Worm (Caenorhabditis elegans) whole organism, L4 larva: ENCODE results near the gene natb-1.

Source experiments
- F10B5.3 ChIP-seq: sonication (generic microtip); optimal IDR thresholded peaks from 2 replicates; lab custom pipeline; 2016; ENCODE audit warnings: mild to moderate bottlenecking, missing genetic modification characterization, missing compliant biosample characterization
- F37D6.2 ChIP-seq: sonication (generic microtip); optimal IDR thresholded peaks from 2 replicates; lab custom pipeline; 2016; ENCODE audit warnings: mild to moderate bottlenecking, missing genetic modification characterization, missing compliant biosample characterization
- F49E8.2 ChIP-seq: sonication (generic microtip); optimal IDR thresholded peaks from 2 replicates; lab custom pipeline; 2016; ENCODE audit warnings: missing compliant biosample characterization, mild to moderate bottlenecking, missing genetic modification characterization, borderline replicate concordance
- R02D3.7 ChIP-seq: fragments of 150-350 bp; sonication (generic microtip); optimal IDR thresholded peaks from 3 replicates; lab custom pipeline; 2014; ENCODE audit warnings: missing biosample characterization, missing genetic modification characterization
- T20F7.1 ChIP-seq: fragments of 200-800 bp; sonication (Bioruptor generic); optimal IDR thresholded peaks from 2 replicates; lab custom pipeline; 2018; ENCODE audit warnings: mild to moderate bottlenecking, missing genetic modification characterization, missing compliant biosample characterization
- Y5F2A.4 ChIP-seq: fragments of 200-800 bp; sonication (Bioruptor generic); optimal IDR thresholded peaks from 2 replicates; lab custom pipeline; 2018; ENCODE audit warnings: mild to moderate bottlenecking, missing genetic modification characterization, missing compliant biosample characterization
- aha-1 ChIP-seq: fragments of 150-350 bp; peaks from one replicate; lab custom pipeline; 2014; ENCODE audit warnings: missing biosample characterization, missing genetic modification characterization
- arid-1 ChIP-seq: fragments of 200-800 bp; sonication (Bioruptor generic); conservative IDR thresholded peaks from 2 replicates; pipeline ENCODE4 v1.3.6; 2022; ENCODE audit warnings: missing genetic modification reagents, missing genetic modification characterization, missing compliant biosample characterization
- attf-4 ChIP-seq: sonication (generic microtip); optimal IDR thresholded peaks from 3 replicates; lab custom pipeline; 2017; ENCODE audit warnings: missing biosample characterization, missing genetic modification characterization
- ceh-44 ChIP-seq: fragments of 200-800 bp; sonication (Bioruptor generic); IDR thresholded peaks from 2 replicates; pipeline ENCODE4 v1.3.6; 2022; ENCODE audit warnings: missing genetic modification reagents, missing genetic modification characterization, missing compliant biosample characterization
- ces-1 ChIP-seq: fragments of 150-350 bp; sonication (generic microtip); optimal IDR thresholded peaks from 4 replicates; lab custom pipeline; 2014; ENCODE audit warnings: missing biosample characterization, missing genetic modification reagents, missing genetic modification characterization
- daf-12 ChIP-seq: fragments of 150-350 bp; optimal IDR thresholded peaks from 2 replicates; lab custom pipeline; 2014; ENCODE audit warnings: missing biosample characterization, missing genetic modification reagents, missing genetic modification characterization
- daf-8 ChIP-seq: fragments of 200-800 bp; sonication (Bioruptor generic); IDR thresholded peaks from 2 replicates; pipeline ENCODE4 v1.3.6; 2022; ENCODE audit warnings: missing genetic modification characterization, missing compliant biosample characterization
- dmd-6 ChIP-seq: fragments of 200-800 bp; sonication (Bioruptor generic); IDR thresholded peaks from 2 replicates; pipeline ENCODE4 v1.3.6; 2022; ENCODE audit warnings: missing genetic modification reagents, missing genetic modification characterization, missing compliant biosample characterization
- dmd-9 ChIP-seq: fragments of 200-800 bp; sonication (Bioruptor generic); IDR thresholded peaks from 2 replicates; pipeline ENCODE4 v1.3.6; 2022; ENCODE audit warnings: missing genetic modification reagents, missing genetic modification characterization, missing compliant biosample characterization
- dpl-1 ChIP-seq: fragments of 150-350 bp; optimal IDR thresholded peaks from 2 replicates; lab custom pipeline; 2014; ENCODE audit warnings: missing biosample characterization, missing genetic modification reagents, missing genetic modification characterization
- dve-1 ChIP-seq: sonication (generic microtip); optimal IDR thresholded peaks from 2 replicates; lab custom pipeline; 2017; ENCODE audit warnings: antibody characterized with exemption, mild to moderate bottlenecking, missing genetic modification characterization, missing compliant biosample characterization; ENCODE audit not compliant: insufficient read depth
- egl-27 ChIP-seq: sonication (generic microtip); optimal IDR thresholded peaks from 3 replicates; lab custom pipeline; 2017; ENCODE audit warnings: missing biosample characterization, missing genetic modification reagents, missing genetic modification characterization
- gei-8 ChIP-seq: fragments of 200-800 bp; sonication (Bioruptor generic); optimal IDR thresholded peaks from 2 replicates; lab custom pipeline; 2018; ENCODE audit warnings: mild to moderate bottlenecking, missing genetic modification characterization, missing compliant biosample characterization
- hlh-11 ChIP-seq: fragments of 200-800 bp; sonication (Bioruptor generic); optimal IDR thresholded peaks from 2 replicates; lab custom pipeline; 2018; ENCODE audit warnings: mild to moderate bottlenecking, missing genetic modification characterization, missing compliant biosample characterization
- lin-39 ChIP-seq: fragments of 150-350 bp; optimal IDR thresholded peaks from 2 replicates; lab custom pipeline; 2014; ENCODE audit warnings: missing biosample characterization, missing genetic modification reagents, missing genetic modification characterization
- lir-3 ChIP-seq: sonication (generic microtip); optimal IDR thresholded peaks from 2 replicates; lab custom pipeline; 2016; ENCODE audit warnings: mild to moderate bottlenecking, missing genetic modification characterization, missing compliant biosample characterization
- lsy-2 ChIP-seq, 2 experiments: fragments of 150-350 bp in 1 of 2; sonication (generic microtip) in 1 of 2; optimal IDR thresholded peaks; 2 replicates each; lab custom pipeline; 2014 to 2017; ENCODE audit warnings: missing biosample characterization in 2 of 2, missing genetic modification characterization in 2 of 2
- madf-5 ChIP-seq, 2 experiments: fragments of 200-800 bp; sonication (Bioruptor generic); IDR thresholded peaks; 2 replicates each; pipeline ENCODE4 v1.3.6; 2022; ENCODE audit warnings: missing compliant biosample characterization in 2 of 2, missing genetic modification characterization in 2 of 2
- madf-9 ChIP-seq: fragments of 200-800 bp; sonication (Bioruptor generic); conservative IDR thresholded peaks from 2 replicates; pipeline ENCODE4 v1.3.6; 2022; ENCODE audit warnings: missing genetic modification reagents, missing genetic modification characterization, missing compliant biosample characterization
- mdl-1 ChIP-seq, 2 experiments: fragments of 150-350 bp in 1 of 2; sonication (generic microtip) in 1 of 2; optimal IDR thresholded peaks; 2 replicates each; lab custom pipeline; 2014 to 2017; ENCODE audit warnings: missing biosample characterization in 2 of 2, missing genetic modification characterization in 2 of 2
- mep-1 ChIP-seq: fragments of 150-350 bp; sonication (generic microtip); optimal IDR thresholded peaks from 3 replicates; lab custom pipeline; 2014; ENCODE audit warnings: missing biosample characterization, missing genetic modification characterization
- mes-2 ChIP-seq: sonication (generic microtip); optimal IDR thresholded peaks from 2 replicates; lab custom pipeline; 2016; ENCODE audit warnings: missing genotype, mild to moderate bottlenecking, missing genetic modification characterization, missing compliant biosample characterization; ENCODE audit not compliant: poor library complexity, severe bottlenecking
- nhr-111 ChIP-seq: fragments of 200-800 bp; sonication (Bioruptor generic); optimal IDR thresholded peaks from 2 replicates; lab custom pipeline; 2018; ENCODE audit warnings: mild to moderate bottlenecking, missing genetic modification characterization, missing compliant biosample characterization
- nhr-237 ChIP-seq: sonication (generic microtip); optimal IDR thresholded peaks from 2 replicates; lab custom pipeline; 2017; ENCODE audit warnings: missing biosample characterization, missing genetic modification characterization
- nhr-6 ChIP-seq: fragments of 150-350 bp; optimal IDR thresholded peaks from 2 replicates; lab custom pipeline; 2014; ENCODE audit warnings: missing biosample characterization, missing genetic modification characterization
- nhr-76 ChIP-seq: fragments of 150-350 bp; optimal IDR thresholded peaks from 2 replicates; lab custom pipeline; 2014; ENCODE audit warnings: missing biosample characterization, missing genetic modification characterization
- php-3 ChIP-seq: fragments of 200-800 bp; sonication (Bioruptor generic); IDR thresholded peaks from 2 replicates; pipeline ENCODE4 v1.3.6; 2022; ENCODE audit warnings: missing genetic modification reagents, missing genetic modification characterization, missing compliant biosample characterization
- sdz-12 ChIP-seq: fragments of 200-800 bp; sonication (Bioruptor generic); optimal IDR thresholded peaks from 2 replicates; lab custom pipeline; 2018; ENCODE audit warnings: mild to moderate bottlenecking, missing genetic modification characterization, missing compliant biosample characterization
- skn-1 ChIP-seq: fragments of 150-350 bp; optimal IDR thresholded peaks from 2 replicates; lab custom pipeline; 2014; ENCODE audit warnings: missing biosample characterization, missing genetic modification characterization
- spr-1 ChIP-seq: sonication (generic microtip); optimal IDR thresholded peaks from 2 replicates; lab custom pipeline; 2016; ENCODE audit warnings: mild to moderate bottlenecking, missing genetic modification characterization, missing compliant biosample characterization
- tag-97 ChIP-seq: fragments of 200-800 bp; sonication (Bioruptor generic); IDR thresholded peaks from 2 replicates; pipeline ENCODE4 v1.3.6; 2022; ENCODE audit warnings: missing genetic modification characterization, missing compliant biosample characterization
- unc-130 ChIP-seq: sonication (generic microtip); optimal IDR thresholded peaks from 2 replicates; lab custom pipeline; 2016; ENCODE audit warnings: missing genetic modification reagents, missing genetic modification characterization, missing compliant biosample characterization
- unc-39 ChIP-seq: sonication (generic microtip); optimal IDR thresholded peaks from 2 replicates; lab custom pipeline; 2017; ENCODE audit warnings: missing biosample characterization, missing genetic modification characterization
- unc-62 ChIP-seq, 3 experiments: fragments of 150-350 bp in 1 of 3; sonication (generic microtip); optimal IDR thresholded peaks in 2 of 3; peaks in 1 of 3; 1 replicate in 1 of 3; 2 replicates in 2 of 3; lab custom pipeline; 2014 to 2017; ENCODE audit warnings: missing biosample characterization in 3 of 3, missing genetic modification characterization in 3 of 3, missing genetic modification reagents in 3 of 3, missing genotype in 1 of 3
- zfp-3 ChIP-seq: fragments of 200-800 bp; sonication (Bioruptor generic); conservative IDR thresholded peaks from 2 replicates; pipeline ENCODE4 v1.3.6; 2022; ENCODE audit warnings: missing genetic modification reagents, missing genetic modification characterization, missing compliant biosample characterization
- ztf-11 ChIP-seq: fragments of 150-350 bp; optimal IDR thresholded peaks from 2 replicates; lab custom pipeline; 2014; ENCODE audit warnings: missing biosample characterization, missing genetic modification characterization

Gene natb-1

ce11 chrV:8010103-8010502, 26.9 kb upstream of the natb-1 start, which contains the start of gene Y97E10AR.4:
TSS of gene Y97E10AR.4 (minus strand) at chrV:8010233.
- TF ChIP-seq tag-97, result no peak
- TF ChIP-seq gei-8, result no peak
- no peak for TF ChIP-seq T20F7.1 (GFP tag; lab: Kevin White, UChicago)
- TF ChIP-seq mes-2 (tag; lab: Kevin White, UChicago), result peak; percentile 7
- TF ChIP-seq Y5F2A.4 (GFP tag; lab: Kevin White, UChicago), result no peak
- peak; percentile 26 for TF ChIP-seq mep-1

- no peak for TF ChIP-seq sdz-12 (GFP tag; lab: Kevin White, UChicago)
- peak; percentile 95 for TF ChIP-seq aha-1
- no peak for TF ChIP-seq nhr-6 (tag; lab: Kevin White, UChicago)
- no peak for TF ChIP-seq lir-3
- peak in 1 of 2 experiments; percentile 95 for TF ChIP-seq unc-62 (GFP tag; optimal IDR thresholded peaks at IDR 0.05 in 1 of 2; lab: Kevin White, UChicago)
- TF ChIP-seq unc-62 (tag; optimal IDR thresholded peaks at IDR 0.05; lab: Kevin White, UChicago), result no peak
- no peak for TF ChIP-seq madf-5 (GFP tag; IDR thresholded peaks at IDR 0.05; lab: Robert Waterston, UW)
- no peak for TF ChIP-seq spr-1
- TF ChIP-seq F10B5.3 (tag; lab: Kevin White, UChicago), result no peak
- no peak for TF ChIP-seq nhr-76 (tag; lab: Kevin White, UChicago)
- TF ChIP-seq nhr-237 (tag; lab: Kevin White, UChicago), result no peak
- TF ChIP-seq ces-1 (GFP tag; lab: Kevin White, UChicago), result no peak
- TF ChIP-seq skn-1 (tag; lab: Kevin White, UChicago), result no peak
- no peak for TF ChIP-seq arid-1 (GFP tag; lab: Robert Waterston, UW)
- no peak for TF ChIP-seq dmd-9 (GFP tag; lab: Robert Waterston, UW)
- TF ChIP-seq unc-39 (tag; lab: Kevin White, UChicago), result no peak
- TF ChIP-seq zfp-3 (GFP tag; lab: Robert Waterston, UW), result no peak
- TF ChIP-seq, all 104 proteins: peak for 2
These were observed 24.4 kb upstream of the natb-1 start, which contains the start of gene Y97E10AR.3 for ce11 chrV:8007460-8008292. TSS of gene Y97E10AR.3 (minus strand) at chrV:8007510.

- TF ChIP-seq dmd-6 (GFP tag; lab: Robert Waterston, UW) (no peak), mdl-1 (tag; optimal IDR thresholded peaks at IDR 0.05; lab: Kevin White, UChicago) (no peak), lsy-2 (tag; optimal IDR thresholded peaks at IDR 0.05; lab: Kevin White, UChicago) (no peak), nhr-111 (GFP tag; lab: Kevin White, UChicago) (no peak), F49E8.2 (tag; lab: Kevin White, UChicago) (no peak), zfp-3 (GFP tag; lab: Robert Waterston, UW) (no peak), Y5F2A.4 (GFP tag; lab: Kevin White, UChicago) (no peak)
These were observed 21.8 kb upstream of the natb-1 start, which contains the start of gene Y97E10AR.8 for ce11 chrV:8005000-8005399. TSS of gene Y97E10AR.8 (plus strand) at chrV:8005300.

ce11 chrV:8000929-8001513, 17.8 kb upstream of the natb-1 start, which contains the start of gene Y97E10AR.1:
TSS of gene Y97E10AR.1 (plus strand) at chrV:8001463.
- TF ChIP-seq php-3 (GFP tag; lab: Robert Waterston, UW) (no peak), ceh-44 (GFP tag; lab: Robert Waterston, UW) (no peak), egl-27 (no peak), ztf-11 (tag; lab: Kevin White, UChicago) (no peak), dve-1 (tag; lab: Kevin White, UChicago) (peak; percentile 73), F37D6.2 (tag; lab: Kevin White, UChicago) (peak; percentile 34), dpl-1 (GFP tag; lab: Kevin White, UChicago) (peak; percentile 39), madf-9 (GFP tag; lab: Robert Waterston, UW) (peak; percentile 40; the same call in 1 of the 2 replicates), F49E8.2 (tag; lab: Kevin White, UChicago) (no peak), attf-4 (no peak), arid-1 (GFP tag; lab: Robert Waterston, UW) (no peak), hlh-11 (tag; lab: Kevin White, UChicago) (peak; percentile 97), unc-62 (GFP tag; optimal IDR thresholded peaks at IDR 0.05 in 1 of 2; lab: Kevin White, UChicago) (peak in 1 of 2 experiments; percentile 99), unc-62 (tag; optimal IDR thresholded peaks at IDR 0.05; lab: Kevin White, UChicago) (peak; percentile 37), tag-97 (no peak), daf-12 (tag; lab: Kevin White, UChicago) (no peak), lin-39 (tag; lab: Kevin White, UChicago) (no peak), unc-130 (GFP tag; lab: Kevin White, UChicago) (no peak), daf-8 (no peak), R02D3.7 (tag; lab: Kevin White, UChicago) (no peak)
